Worm (Caenorhabditis elegans) whole organism, midembryonic: ENCODE data around the gene K11H3.8.

Experiments used
- T22C8.4 ChIP-seq: fragments of 200-800 bp; sonication (Bioruptor generic); IDR thresholded peaks from 2 replicates; pipeline ENCODE4 v1.3.6; 2022; ENCODE audit warnings: missing genetic modification characterization, missing compliant biosample characterization
- cog-1 ChIP-seq: sonication (generic microtip); optimal IDR thresholded peaks from 2 replicates; lab custom pipeline; 2016; ENCODE audit warnings: missing genetic modification characterization, missing compliant biosample characterization
- flt-1 ChIP-seq: fragments of 200-800 bp; sonication (Bioruptor generic); IDR thresholded peaks from 2 replicates; pipeline ENCODE4 v1.3.6; 2022; ENCODE audit warnings: missing genetic modification characterization, missing compliant biosample characterization

DNA sequence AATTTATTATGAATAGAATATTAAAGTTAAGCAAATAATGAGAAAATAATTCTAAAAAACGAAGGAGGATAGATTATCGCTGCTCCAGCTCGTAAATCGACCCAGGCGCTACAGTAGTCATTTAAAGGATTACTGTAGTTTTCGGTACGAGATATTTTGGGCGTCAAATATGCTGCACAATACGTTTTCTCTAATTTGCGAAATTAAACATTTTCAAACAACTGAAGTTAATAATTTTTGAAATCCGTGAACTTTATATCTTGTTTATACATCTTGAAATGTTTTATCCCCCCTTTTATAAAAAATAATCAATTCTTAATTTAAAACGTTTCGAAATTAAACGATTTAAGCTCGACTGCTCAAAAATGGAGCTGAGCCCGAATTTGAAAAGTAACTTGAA is 11.1 kb downstream of the K11H3.8 start, which contains the start of gene K11H3.2:
- no peak for TF ChIP-seq flt-1 (GFP tag; lab: Robert Waterston, UW)
- no peak for TF ChIP-seq T22C8.4
- no peak for TF ChIP-seq cog-1 (tag; lab: Kevin White, UChicago)
